Fruit fly (Drosophila melanogaster): ENCODE results near the gene CG9682.

DNA sequence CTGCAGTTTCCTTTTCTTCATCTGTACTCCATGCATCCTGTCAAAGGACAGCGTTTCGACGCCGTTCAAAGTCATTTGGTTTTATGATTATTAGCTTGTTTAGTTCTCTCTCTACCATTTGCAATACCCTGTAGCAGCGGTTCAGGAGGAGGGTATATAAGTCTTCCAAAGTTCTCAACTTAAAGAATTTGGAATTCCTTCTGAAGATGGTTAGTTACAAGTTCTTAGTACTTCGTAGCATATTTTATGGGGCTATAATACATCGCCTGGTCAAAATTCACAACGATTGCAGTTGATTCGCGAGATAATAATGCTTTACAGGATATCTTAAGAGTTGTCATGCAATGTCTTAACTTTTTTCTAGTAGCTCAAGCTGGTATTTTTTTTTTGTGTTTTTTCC, 35.6 kb downstream of the CG9682 start:
- no peak for TF ChIP-seq CG13204 (GFP tag; optimal IDR thresholded peaks at IDR 0.05)
- TF ChIP-seq CG10348 (GFP tag; IDR thresholded peaks at IDR 0.05) = no peak
- TF ChIP-seq EcR (GFP tag; optimal IDR thresholded peaks at IDR 0.05) = no peak
- no peak for TF ChIP-seq gl (tag; optimal IDR thresholded peaks at IDR 0.05)
- TF ChIP-seq CG17806 (tag; optimal IDR thresholded peaks at IDR 0.05) = peak; percentile 28
- no peak for TF ChIP-seq CG32121 (GFP tag; IDR thresholded peaks at IDR 0.05)
- TF ChIP-seq CG14655 (GFP tag; optimal IDR thresholded peaks at IDR 0.05) = peak; percentile 46
- TF ChIP-seq D1 (tag; optimal IDR thresholded peaks at IDR 0.05) = no peak

Data from whole organism, pupa.